Fruit fly (Drosophila melanogaster) whole organism, embryonic: ENCODE results near the gene Cdk5alpha.

Source experiments
- B-H1 ChIP-seq: fragments of 200-800 bp; sonication (Bioruptor generic); IDR thresholded peaks from 3 replicates; pipeline ENCODE4 v1.3.6; 2022; ENCODE audit warnings: missing biosample characterization, missing genetic modification characterization
- CG12942 ChIP-seq: fragments of 200-800 bp; sonication (Bioruptor generic); optimal IDR thresholded peaks from 3 replicates; lab custom pipeline; 2016; ENCODE audit warnings: missing biosample characterization, missing genetic modification characterization
- CG16815 ChIP-seq: fragments of 200-800 bp; sonication (Bioruptor generic); optimal IDR thresholded peaks from 3 replicates; lab custom pipeline; 2017; ENCODE audit warnings: missing biosample characterization, mild to moderate bottlenecking, missing genetic modification characterization
- CG17361 ChIP-seq: fragments of 200-800 bp; sonication (Bioruptor generic); IDR thresholded peaks from 3 replicates; pipeline ENCODE4 v1.3.6; 2022; ENCODE audit warnings: missing biosample characterization, missing genetic modification characterization
- CG17568 ChIP-seq: fragments of 200-800 bp; sonication (Bioruptor generic); optimal IDR thresholded peaks from 2 replicates; lab custom pipeline; 2018; ENCODE audit warnings: missing biosample characterization, mild to moderate bottlenecking, missing genetic modification characterization, moderate library complexity
- CG34422 ChIP-seq: fragments of 200-800 bp; sonication (Bioruptor generic); IDR thresholded peaks from 3 replicates; pipeline ENCODE4 v1.3.6; 2022; ENCODE audit warnings: missing biosample characterization, missing genetic modification characterization
- CG3847 ChIP-seq: fragments of 200-800 bp; sonication (Bioruptor generic); IDR thresholded peaks from 2 replicates; pipeline ENCODE4 v1.3.6; 2022; ENCODE audit warnings: missing biosample characterization, missing genetic modification characterization
- CG4707 ChIP-seq: fragments of 200-800 bp; sonication (Bioruptor generic); optimal IDR thresholded peaks from 2 replicates; lab custom pipeline; 2018; ENCODE audit warnings: missing biosample characterization, mild to moderate bottlenecking, missing genetic modification characterization, moderate library complexity
- CG6689 ChIP-seq: fragments of 200-800 bp; sonication (Bioruptor generic); IDR thresholded peaks from 2 replicates; pipeline ENCODE4 v1.3.6; 2022; ENCODE audit warnings: missing biosample characterization, missing genetic modification characterization
- CG6791 ChIP-seq: fragments of 200-800 bp; sonication (Bioruptor generic); IDR thresholded peaks from 3 replicates; pipeline ENCODE4 v1.3.6; 2022; ENCODE audit warnings: missing biosample characterization, missing genetic modification characterization; ENCODE audit not compliant: partially characterized antibody
- CG8359 ChIP-seq: fragments of 200-800 bp; sonication (Bioruptor generic); optimal IDR thresholded peaks from 2 replicates; lab custom pipeline; 2017; ENCODE audit warnings: missing biosample characterization, mild to moderate bottlenecking, missing genetic modification characterization, borderline replicate concordance
- CG8944 ChIP-seq: fragments of 200-800 bp; sonication (Bioruptor generic); optimal IDR thresholded peaks from 3 replicates; lab custom pipeline; 2016; ENCODE audit warnings: missing biosample characterization, missing genetic modification characterization
- CG9437 ChIP-seq: fragments of 200-800 bp; sonication (Bioruptor generic); optimal IDR thresholded peaks from 2 replicates; lab custom pipeline; 2018; ENCODE audit warnings: missing biosample characterization, mild to moderate bottlenecking, missing genetic modification characterization
- E2f2 ChIP-seq: fragments of 200-800 bp; sonication (Bioruptor generic); IDR thresholded peaks from 2 replicates; pipeline ENCODE4 v1.3.6; 2022; ENCODE audit warnings: missing biosample characterization, missing genetic modification characterization
- HLHmδ ChIP-seq: fragments of 200-800 bp; sonication (Bioruptor generic); optimal IDR thresholded peaks from 2 replicates; lab custom pipeline; 2018; ENCODE audit warnings: missing biosample characterization, mild to moderate bottlenecking, missing genetic modification characterization, moderate library complexity
- Hey ChIP-seq: fragments of 200-800 bp; sonication (Bioruptor generic); optimal IDR thresholded peaks from 3 replicates; lab custom pipeline; 2018; ENCODE audit warnings: missing biosample characterization, mild to moderate bottlenecking, missing genetic modification characterization
- Jarid2 ChIP-seq: fragments of 200-800 bp; sonication (Bioruptor generic); optimal IDR thresholded peaks from 3 replicates; lab custom pipeline; 2017; ENCODE audit warnings: mild to moderate bottlenecking, missing biosample characterization, missing genetic modification reagents, missing genetic modification characterization
- Myb ChIP-seq: fragments of 200-800 bp; sonication (Bioruptor generic); optimal IDR thresholded peaks from 2 replicates; lab custom pipeline; 2016; ENCODE audit warnings: missing biosample characterization, missing genetic modification characterization
- Nf-YC ChIP-seq: fragments of 200-800 bp; optimal IDR thresholded peaks from 3 replicates; lab custom pipeline; 2019; ENCODE audit warnings: missing biosample characterization, mild to moderate bottlenecking, missing genetic modification characterization, moderate library complexity
- Sin3A ChIP-seq: fragments of >200 bp; optimal IDR thresholded peaks from 2 replicates; lab custom pipeline; 2018
- Sox100B ChIP-seq: fragments of 200-800 bp; sonication (Bioruptor generic); optimal IDR thresholded peaks from 3 replicates; lab custom pipeline; 2018; ENCODE audit warnings: missing biosample characterization, mild to moderate bottlenecking, missing genetic modification characterization
- Sry-δ ChIP-seq: fragments of 200-800 bp; sonication (Bioruptor generic); optimal IDR thresholded peaks from 2 replicates; lab custom pipeline; 2016; ENCODE audit warnings: missing biosample characterization, missing genetic modification characterization
- aop ChIP-seq: fragments of 200-800 bp; sonication (Bioruptor generic); IDR thresholded peaks from 2 replicates; pipeline ENCODE4 v1.3.6; 2022; ENCODE audit warnings: missing biosample characterization, missing genetic modification characterization
- ato ChIP-seq: fragments of 200-800 bp; sonication (Bioruptor generic); IDR thresholded peaks from 2 replicates; pipeline ENCODE4 v1.3.6; 2022; ENCODE audit warnings: missing biosample characterization, missing genetic modification characterization; ENCODE audit not compliant: partially characterized antibody
- cato ChIP-seq: fragments of 200-800 bp; sonication (Bioruptor generic); optimal IDR thresholded peaks from 2 replicates; lab custom pipeline; 2016; ENCODE audit warnings: missing biosample characterization, missing genetic modification characterization, borderline replicate concordance
- chn ChIP-seq: fragments of 200-800 bp; sonication (Bioruptor generic); optimal IDR thresholded peaks from 2 replicates; lab custom pipeline; 2016; ENCODE audit warnings: missing biosample characterization, missing genetic modification characterization
- crp ChIP-seq, 2 experiments: fragments of 200-800 bp; sonication (Bioruptor generic); optimal IDR thresholded peaks; 2 replicates in 1 of 2; 3 replicates in 1 of 2; lab custom pipeline; 2017; ENCODE audit warnings: missing biosample characterization in 2 of 2, missing genetic modification characterization in 2 of 2, mild to moderate bottlenecking in 1 of 2, moderate library complexity in 1 of 2
- ems ChIP-seq: fragments of 200-800 bp; sonication (Bioruptor generic); optimal IDR thresholded peaks from 3 replicates; lab custom pipeline; 2016; ENCODE audit warnings: missing biosample characterization, missing genetic modification characterization
- ewg ChIP-seq: fragments of 200-800 bp; sonication (Bioruptor generic); optimal IDR thresholded peaks from 3 replicates; lab custom pipeline; 2017; ENCODE audit warnings: mild to moderate bottlenecking, missing biosample characterization, missing genetic modification reagents, missing genetic modification characterization
- fd96Cb ChIP-seq: fragments of 200-800 bp; sonication (Bioruptor generic); optimal IDR thresholded peaks from 2 replicates; lab custom pipeline; 2018; ENCODE audit warnings: missing biosample characterization, mild to moderate bottlenecking, missing genetic modification characterization, moderate library complexity
- gcm ChIP-seq: fragments of 200-800 bp; sonication (Bioruptor generic); optimal IDR thresholded peaks from 2 replicates; lab custom pipeline; 2019; ENCODE audit warnings: missing biosample characterization, mild to moderate bottlenecking, missing genetic modification characterization, moderate library complexity
- grau ChIP-seq: fragments of 200-800 bp; optimal IDR thresholded peaks from 3 replicates; lab custom pipeline; 2019; ENCODE audit warnings: missing biosample characterization, mild to moderate bottlenecking, missing genetic modification characterization, moderate library complexity
- klu ChIP-seq: fragments of 200-800 bp; sonication (Bioruptor generic); IDR thresholded peaks from 2 replicates; pipeline ENCODE4 v1.3.6; 2022; ENCODE audit warnings: missing biosample characterization, missing genetic modification characterization
- knrl ChIP-seq: fragments of 200-800 bp; sonication (Bioruptor generic); IDR thresholded peaks from 3 replicates; pipeline ENCODE4 v1.3.6; 2022; ENCODE audit warnings: missing biosample characterization, missing genetic modification characterization; ENCODE audit not compliant: partially characterized antibody
- mam ChIP-seq: fragments of 200-800 bp; sonication (Bioruptor generic); optimal IDR thresholded peaks from 3 replicates; lab custom pipeline; 2016; ENCODE audit warnings: missing biosample characterization, missing genetic modification characterization
- nau ChIP-seq: fragments of 200-800 bp; sonication (Bioruptor generic); optimal IDR thresholded peaks from 3 replicates; lab custom pipeline; 2017; ENCODE audit warnings: missing biosample characterization, mild to moderate bottlenecking, missing genetic modification characterization, missing genetic modification reagents
- nom ChIP-seq: fragments of 200-800 bp; sonication (Bioruptor generic); optimal IDR thresholded peaks from 2 replicates; lab custom pipeline; 2017; ENCODE audit warnings: missing biosample characterization, missing genetic modification characterization, mild to moderate bottlenecking, moderate library complexity, missing genetic modification reagents
- onecut ChIP-seq: fragments of 200-800 bp; sonication (Bioruptor generic); IDR thresholded peaks from 2 replicates; pipeline ENCODE4 v1.3.6; 2022; ENCODE audit warnings: missing biosample characterization, missing genetic modification characterization
- sna ChIP-seq: fragments of 200-800 bp; sonication (Bioruptor generic); IDR thresholded peaks from 2 replicates; pipeline ENCODE4 v1.3.6; 2022; ENCODE audit warnings: missing biosample characterization, missing genetic modification characterization; ENCODE audit not compliant: partially characterized antibody
- sqz ChIP-seq: fragments of 200-800 bp; sonication (Bioruptor generic); optimal IDR thresholded peaks from 3 replicates; lab custom pipeline; 2018; ENCODE audit warnings: missing biosample characterization, mild to moderate bottlenecking, missing genetic modification characterization
- stwl ChIP-seq: fragments of 200-800 bp; sonication (Bioruptor generic); optimal IDR thresholded peaks from 3 replicates; lab custom pipeline; 2018; ENCODE audit warnings: missing biosample characterization, mild to moderate bottlenecking, missing genetic modification characterization, moderate library complexity
- sug ChIP-seq: fragments of 200-800 bp; optimal IDR thresholded peaks from 2 replicates; lab custom pipeline; 2019; ENCODE audit warnings: missing biosample characterization, mild to moderate bottlenecking, missing genetic modification characterization, moderate library complexity
- tap ChIP-seq: fragments of 200-800 bp; optimal IDR thresholded peaks from 3 replicates; lab custom pipeline; 2019; ENCODE audit warnings: missing biosample characterization, mild to moderate bottlenecking, missing genetic modification characterization, moderate library complexity
- tin ChIP-seq: fragments of 200-800 bp; sonication (Bioruptor generic); optimal IDR thresholded peaks from 3 replicates; lab custom pipeline; 2016; ENCODE audit warnings: missing biosample characterization, missing genetic modification characterization
- ttk ChIP-seq: fragments of 200-800 bp; sonication (Bioruptor generic); IDR thresholded peaks from 2 replicates; pipeline ENCODE4 v2.1.2; 2022; ENCODE audit warnings: missing biosample characterization, missing genetic modification characterization
- unc-4 ChIP-seq: fragments of 200-800 bp; sonication (Bioruptor generic); IDR thresholded peaks from 2 replicates; pipeline ENCODE4 v1.3.6; 2022; ENCODE audit warnings: missing biosample characterization, missing genetic modification characterization; ENCODE audit not compliant: partially characterized antibody
- zen ChIP-seq: fragments of 200-800 bp; sonication (Bioruptor generic); optimal IDR thresholded peaks from 3 replicates; lab custom pipeline; 2018; ENCODE audit warnings: missing biosample characterization, mild to moderate bottlenecking, missing genetic modification characterization, moderate library complexity
- zf30C ChIP-seq: fragments of 200-800 bp; sonication (Bioruptor generic); optimal IDR thresholded peaks from 3 replicates; lab custom pipeline; 2018; ENCODE audit warnings: missing biosample characterization, mild to moderate bottlenecking, missing genetic modification characterization

The Cdk5alpha gene

DNA sequence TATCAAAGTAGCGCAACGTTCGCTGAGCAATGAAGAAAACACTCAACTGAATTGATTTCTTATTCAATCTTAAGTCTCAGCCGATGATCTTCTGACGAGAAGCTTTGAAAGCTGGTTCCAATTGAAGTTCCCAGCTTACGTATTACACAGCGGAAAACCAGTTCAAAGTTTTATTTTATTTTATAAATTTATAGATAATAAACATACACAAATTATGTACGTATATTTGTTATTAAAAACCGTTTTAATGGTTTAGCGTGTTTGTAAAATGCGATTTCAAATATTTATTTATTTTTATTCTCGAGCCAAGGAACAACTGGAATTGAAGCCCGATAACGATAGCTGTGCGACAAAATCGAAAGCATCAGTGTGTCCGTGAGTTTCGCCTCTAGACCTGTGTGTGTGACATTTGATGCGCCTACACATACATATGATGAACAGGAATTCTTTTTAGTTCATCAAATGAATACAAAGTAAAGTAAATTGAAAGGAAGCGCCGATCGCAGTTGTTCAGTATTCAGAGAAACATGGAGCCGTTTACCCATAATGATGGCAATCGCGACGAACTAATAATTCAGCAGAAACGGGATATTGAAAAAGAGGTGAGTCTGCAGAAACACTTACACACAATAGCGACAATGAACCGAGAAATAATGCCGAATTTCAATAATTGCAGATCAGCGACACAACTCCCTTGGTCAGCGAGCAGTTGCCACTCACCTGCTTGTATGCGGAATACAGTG, 4.1 kb downstream of the Cdk5alpha start, which contains the start of the genes CG5390 and CG4968 (continued):
- TF ChIP-seq grau (tag; lab: Kevin White, UChicago) (peak; percentile 78), CG9437 (GFP tag; lab: Kevin White, UChicago) (peak; percentile 98), mam (GFP tag; lab: Kevin White, UChicago) (peak; percentile 2), CG4707 (GFP tag; lab: Kevin White, UChicago) (peak; percentile 38), Sin3A (lab: Kevin White, UChicago) (no peak), Jarid2 (GFP tag; lab: Kevin White, UChicago) (no peak), chn (peak; percentile 1), CG8944 (no peak), ems (GFP tag; lab: Kevin White, UChicago) (peak; percentile 3), nom (peak; percentile 54), klu (GFP tag; lab: Robert Waterston, UW) (no peak), CG12942 (GFP tag; lab: Kevin White, UChicago) (peak; percentile 52), Myb (peak; percentile 4), Hey (tag; lab: Kevin White, UChicago) (no peak), crp (GFP tag; optimal IDR thresholded peaks at IDR 0.05; lab: Kevin White, UChicago) (peak in 1 of 2 experiments; percentile 31), ewg (peak; percentile 38), ato (GFP tag; lab: Robert Waterston, UW) (peak; percentile 27; the same call in 1 of the 2 replicates), E2f2 (GFP tag; lab: Robert Waterston, UW) (peak; percentile 70), unc-4 (GFP tag; lab: Robert Waterston, UW) (peak; percentile 50), Nf-YC (tag; lab: Kevin White, UChicago) (peak; percentile 78), CG34422 (GFP tag; lab: Robert Waterston, UW) (peak; percentile 75), onecut (GFP tag; lab: Robert Waterston, UW) (peak; percentile 44), Sry-δ (GFP tag; lab: Kevin White, UChicago) (peak; percentile 76), cato (peak; percentile 19), stwl (tag; lab: Kevin White, UChicago) (peak; percentile 87), CG17568 (GFP tag; lab: Kevin White, UChicago) (peak; percentile 57), sna (no peak), knrl (GFP tag; lab: Robert Waterston, UW) (peak; percentile 35; the same call in 2 of the 3 replicates), tap (tag; lab: Kevin White, UChicago) (no peak), HLHmδ (GFP tag; lab: Kevin White, UChicago) (peak; percentile 40), ttk (GFP tag; lab: Robert Waterston, UW) (peak; percentile 32; the same call in 1 of the 2 replicates), fd96Cb (tag; lab: Kevin White, UChicago) (peak; percentile 50), Sox100B (peak; percentile 65), CG8359 (GFP tag; lab: Kevin White, UChicago) (no peak), tin (GFP tag; lab: Kevin White, UChicago) (peak; percentile 46), zen (tag; lab: Kevin White, UChicago) (peak; percentile 33), sug (tag; lab: Kevin White, UChicago) (peak; percentile 72), CG6689 (no peak), CG17361 (GFP tag; lab: Robert Waterston, UW) (peak; percentile 62; the same call in 2 of the 3 replicates), nau (GFP tag; lab: Kevin White, UChicago) (peak; percentile 33), sqz (GFP tag; lab: Kevin White, UChicago) (peak; percentile 43), B-H1 (GFP tag; lab: Robert Waterston, UW) (peak; percentile 34; the same call in 1 of the 3 replicates), CG6791 (0 out of 3 replicates have a peak, but pooled peaks have one; percentile 42), aop (GFP tag; lab: Robert Waterston, UW) (no peak), gcm (GFP tag; lab: Kevin White, UChicago) (peak; percentile 64), zf30C (GFP tag; lab: Kevin White, UChicago) (peak; percentile 74), CG16815 (GFP tag; lab: Kevin White, UChicago) (peak; percentile 12), CG3847 (GFP tag; lab: Robert Waterston, UW) (peak; percentile 64)
